Worm (Caenorhabditis elegans) whole organism, early embryonic: ENCODE measurements around the gene asp-14.

Experiments
- ama-1 ChIP-seq: fragments of 150-350 bp; optimal IDR thresholded peaks from 2 replicates; lab custom pipeline; 2014
- hnd-1 ChIP-seq: sonication (generic microtip); optimal IDR thresholded peaks from 2 replicates; lab custom pipeline; 2016; ENCODE audit warnings: missing genetic modification characterization, missing compliant biosample characterization
- pes-1 ChIP-seq: fragments of 200-800 bp; sonication (Bioruptor generic); IDR thresholded peaks from 2 replicates; pipeline ENCODE4 v1.3.6; 2022; ENCODE audit warnings: missing genetic modification reagents, missing genetic modification characterization, missing compliant biosample characterization
- scrt-1 ChIP-seq: fragments of 200-800 bp; sonication (Bioruptor generic); IDR thresholded peaks from 2 replicates; pipeline ENCODE4 v1.3.6; 2022; ENCODE audit warnings: missing genetic modification characterization, missing compliant biosample characterization
- tra-4 ChIP-seq: sonication (generic microtip); optimal IDR thresholded peaks from 2 replicates; lab custom pipeline; 2017; ENCODE audit warnings: missing genetic modification characterization, missing compliant biosample characterization

DNA sequence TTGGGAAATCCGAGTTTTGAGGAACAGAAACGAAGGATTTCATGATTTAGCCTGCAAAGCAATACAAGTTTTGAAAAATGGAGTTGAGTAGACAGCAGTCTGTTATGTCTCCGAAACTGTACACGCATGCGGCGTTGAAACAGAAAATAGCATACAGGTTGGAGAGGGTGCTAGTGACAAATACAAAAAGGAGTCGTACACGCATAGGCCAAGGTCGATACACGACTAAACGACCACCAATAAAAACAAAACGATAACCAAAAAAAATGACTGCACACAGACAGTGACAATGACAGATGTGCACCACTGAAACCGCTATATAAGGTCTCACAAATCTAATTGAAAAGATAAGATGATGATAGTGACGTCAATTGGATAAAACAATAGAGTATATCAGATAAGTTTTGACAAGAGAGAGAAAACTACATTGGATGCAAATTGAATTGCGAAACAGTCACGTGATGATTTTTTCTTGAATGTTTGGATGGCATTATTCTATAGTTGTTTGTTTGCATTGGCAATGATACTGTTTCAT is 2.5 kb upstream of the asp-14 start, which contains the start of gene fah-1:
- no peak for TF ChIP-seq hnd-1 (tag; lab: Kevin White, UChicago)
- TF ChIP-seq ama-1 (lab: Kevin White, UChicago) = no peak
- no peak for TF ChIP-seq tra-4 (tag; lab: Kevin White, UChicago)
- no peak for TF ChIP-seq scrt-1 (GFP tag; lab: Robert Waterston, UW)
- TF ChIP-seq pes-1 = no peak
